Fruit fly (Drosophila melanogaster): Measurements from ENCODE around the gene CG33303.

The CG33303 gene

DNA sequence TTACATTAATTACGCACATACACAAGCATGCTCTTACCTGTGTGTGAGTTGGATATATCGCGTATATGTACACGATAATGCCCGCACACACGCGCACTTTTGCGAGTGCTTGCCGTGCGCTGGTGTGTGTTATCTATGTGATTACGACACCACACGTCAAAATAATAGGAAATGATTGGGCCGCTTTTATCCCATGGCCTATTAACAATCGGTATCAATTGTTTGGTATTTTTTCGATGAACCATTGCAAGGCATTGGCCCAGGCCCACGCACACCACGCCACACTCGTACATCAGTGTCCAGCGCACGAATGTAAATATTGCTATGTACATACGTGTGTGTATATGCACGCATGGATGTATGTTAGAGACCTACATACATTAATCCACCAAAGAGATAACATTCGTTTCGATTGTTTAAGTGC lies 40.7 kb downstream of the CG33303 start (continued):
- TF ChIP-seq shn (GFP tag; optimal IDR thresholded peaks at IDR 0.05) (peak; percentile 57), CG32532 (GFP tag; IDR thresholded peaks at IDR 0.05) (peak; percentile 76; the same call in 1 of the 2 replicates), zfh2 (GFP tag; optimal IDR thresholded peaks at IDR 0.05) (peak; percentile 47), CG17359 (tag; optimal IDR thresholded peaks at IDR 0.05) (peak; percentile 59), CG11723 (GFP tag; optimal IDR thresholded peaks at IDR 0.05) (peak; percentile 75), dpn (GFP tag; optimal IDR thresholded peaks at IDR 0.05) (peak; percentile 44 to 62), da (GFP tag; optimal IDR thresholded peaks at IDR 0.05) (no peak), Med (GFP tag) (peak; percentile 93), CG9609 (GFP tag; optimal IDR thresholded peaks at IDR 0.05) (peak; percentile 26), bcd (GFP tag; optimal IDR thresholded peaks at IDR 0.05) (no peak), Chrac-16 (GFP tag; optimal IDR thresholded peaks at IDR 0.05) (peak; percentile 2), zen (tag; optimal IDR thresholded peaks at IDR 0.05) (peak; percentile 29), grau (tag; optimal IDR thresholded peaks at IDR 0.05) (peak; percentile 62), Pdp1 (GFP tag; optimal IDR thresholded peaks at IDR 0.05) (peak; percentile 38 to 97), Hmr (GFP tag; optimal IDR thresholded peaks at IDR 0.05) (peak; percentile 90), CG4820 (GFP tag; optimal IDR thresholded peaks at IDR 0.05) (peak; percentile 2), CG10147 (GFP tag; optimal IDR thresholded peaks at IDR 0.05) (peak; percentile 64), so (GFP tag; IDR thresholded peaks at IDR 0.05) (no peak; the same call in 1 of the 3 replicates), peb (GFP tag; IDR thresholded peaks at IDR 0.05) (no peak), ranshi (GFP tag; IDR thresholded peaks at IDR 0.05) (peak; percentile 46; the same call in 1 of the 2 replicates), pros (GFP tag; optimal IDR thresholded peaks at IDR 0.05) (peak; percentile 74), Hey (tag; optimal IDR thresholded peaks at IDR 0.05) (no peak), Poxn (GFP tag; IDR thresholded peaks at IDR 0.05) (no peak), chinmo (GFP tag; IDR thresholded peaks at IDR 0.05; ENCODE audit: partially characterized antibody) (peak; percentile 98), fu2 (GFP tag; optimal IDR thresholded peaks at IDR 0.05) (peak; percentile 21), CG18619 (GFP tag; optimal IDR thresholded peaks at IDR 0.05) (peak; percentile 17), CG2889 (GFP tag; IDR thresholded peaks at IDR 0.05) (no peak), fd96Cb (tag; optimal IDR thresholded peaks at IDR 0.05) (no peak), Bteb2 (GFP tag; optimal IDR thresholded peaks at IDR 0.05) (peak; percentile 36), CG16813 (GFP tag; IDR thresholded peaks at IDR 0.05; ENCODE audit: partially characterized antibody) (0 out of 3 replicates have a peak, but pooled peaks have one; percentile 40), CG2678 (tag; optimal IDR thresholded peaks at IDR 0.05) (peak; percentile 73), sug (tag; optimal IDR thresholded peaks at IDR 0.05) (peak; percentile 87), CG14014 (GFP tag; IDR thresholded peaks at IDR 0.05) (peak; percentile 56; the same call in 1 of the 2 replicates), org-1 (GFP tag; optimal IDR thresholded peaks at IDR 0.05) (no peak), Elba2 (GFP tag; optimal IDR thresholded peaks at IDR 0.05) (no peak), bigmax (GFP tag; optimal IDR thresholded peaks at IDR 0.05) (peak; percentile 57), p53 (GFP tag; optimal IDR thresholded peaks at IDR 0.05) (no peak), eyg (GFP tag; optimal IDR thresholded peaks at IDR 0.05) (peak; percentile 16), CG13296 (GFP tag; optimal IDR thresholded peaks at IDR 0.05) (peak; percentile 90), CG8924 (tag; optimal IDR thresholded peaks at IDR 0.05) (peak; percentile 82), Rfx (GFP tag; IDR thresholded peaks at IDR 0.05) (peak; percentile 75), gt (GFP tag; IDR thresholded peaks at IDR 0.05) (no peak), CG3995 (GFP tag; optimal IDR thresholded peaks at IDR 0.05) (peak; percentile 13), jumu (GFP tag; optimal IDR thresholded peaks at IDR 0.05) (peak; percentile 54), sisA (GFP tag; IDR thresholded peaks at IDR 0.05) (no peak), CG9797 (GFP tag; optimal IDR thresholded peaks at IDR 0.05) (peak; percentile 35), CG34376 (GFP tag; optimal IDR thresholded peaks at IDR 0.05) (peak; percentile 99), pzg (GFP tag; optimal IDR thresholded peaks at IDR 0.05) (peak; percentile 58), CG13894 (tag; optimal IDR thresholded peaks at IDR 0.05) (peak; percentile 93), CG2120 (GFP tag; optimal IDR thresholded peaks at IDR 0.05) (peak; percentile 69), vvl (GFP tag; IDR thresholded peaks at IDR 0.05) (peak; percentile 93)

Measured in whole organism, embryonic.